Fruit fly (Drosophila melanogaster) whole organism, pupa: Measurements from ENCODE around the gene Sos.

Experiments
- CG10348 ChIP-seq: fragments of 200-800 bp; sonication (Bioruptor generic); IDR thresholded peaks from 2 replicates; pipeline ENCODE4 v1.3.6; 2022; ENCODE audit warnings: missing biosample characterization, missing genetic modification characterization
- CG13204 ChIP-seq: fragments of 200-800 bp; sonication (Bioruptor generic); optimal IDR thresholded peaks from 2 replicates; lab custom pipeline; 2018; ENCODE audit warnings: missing biosample characterization, mild to moderate bottlenecking, missing genetic modification characterization, moderate library complexity
- CG14655 ChIP-seq: fragments of 200-800 bp; sonication (Bioruptor generic); optimal IDR thresholded peaks from 3 replicates; lab custom pipeline; 2017; ENCODE audit warnings: mild to moderate bottlenecking, missing biosample characterization, missing genetic modification reagents, missing genetic modification characterization
- CG15710 ChIP-seq: fragments of 200-800 bp; sonication (Bioruptor generic); optimal IDR thresholded peaks from 2 replicates; lab custom pipeline; 2018; ENCODE audit warnings: missing biosample characterization, mild to moderate bottlenecking, missing genetic modification characterization, moderate library complexity
- CG4496 ChIP-seq: fragments of 200-800 bp; sonication (Bioruptor generic); IDR thresholded peaks from 3 replicates; pipeline ENCODE4 v1.3.6; 2022; ENCODE audit warnings: missing biosample characterization, missing genetic modification characterization
- CG8159 ChIP-seq: fragments of 200-800 bp; sonication (Bioruptor generic); optimal IDR thresholded peaks from 3 replicates; lab custom pipeline; 2018; ENCODE audit warnings: missing biosample characterization, mild to moderate bottlenecking, missing genetic modification characterization, moderate library complexity
- fd96Ca ChIP-seq: fragments of 200-800 bp; sonication (Bioruptor generic); IDR thresholded peaks from 3 replicates; pipeline ENCODE4 v1.3.6; 2022; ENCODE audit warnings: missing biosample characterization, missing genetic modification characterization

DNA sequence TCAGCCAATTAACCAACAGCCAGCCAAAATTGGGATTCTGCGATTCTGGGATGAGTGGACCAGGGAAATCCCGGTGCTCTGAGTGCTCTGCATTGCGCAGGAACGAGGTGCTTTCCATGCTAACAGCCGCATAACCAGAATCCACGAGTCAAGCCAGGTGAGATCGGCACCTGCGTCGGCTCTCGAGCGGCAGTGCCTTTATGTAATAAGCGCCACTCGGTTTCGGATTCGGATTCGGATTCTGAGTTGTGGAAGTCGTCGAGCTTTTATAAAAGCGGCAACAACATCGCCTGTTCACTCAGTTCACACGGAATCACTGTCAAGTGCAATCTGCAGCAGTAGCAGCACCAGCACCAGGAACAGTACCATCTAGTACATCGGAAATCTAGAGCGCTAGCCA is 7.3 kb downstream of the Sos start, which contains the start of gene b:
- no peak for TF ChIP-seq CG15710 (tag; lab: Kevin White, UChicago)
- TF ChIP-seq fd96Ca (GFP tag; lab: Robert Waterston, UW) = no peak
- no peak for TF ChIP-seq CG8159 (tag; lab: Kevin White, UChicago)
- no peak for TF ChIP-seq CG13204
- TF ChIP-seq CG14655 (GFP tag; lab: Kevin White, UChicago) = no peak
- no peak for TF ChIP-seq CG4496 (GFP tag; lab: Robert Waterston, UW)
- TF ChIP-seq CG10348 (GFP tag; lab: Robert Waterston, UW) = no peak
